Fruit fly (Drosophila melanogaster) whole organism, embryonic: Measurements from ENCODE around the gene CG13313.

Experiments used
- CG10431 ChIP-seq: fragments of 200-800 bp; sonication (Bioruptor generic); optimal IDR thresholded peaks from 3 replicates; lab custom pipeline; 2018; ENCODE audit warnings: missing biosample characterization, mild to moderate bottlenecking, missing genetic modification characterization
- CG10959 ChIP-seq: fragments of 200-800 bp; sonication (Bioruptor generic); IDR thresholded peaks from 2 replicates; pipeline ENCODE4 v1.3.6; 2022; ENCODE audit warnings: missing biosample characterization, missing genetic modification characterization
- CG12071 ChIP-seq: fragments of 200-800 bp; sonication (Bioruptor generic); optimal IDR thresholded peaks from 3 replicates; lab custom pipeline; 2018; ENCODE audit warnings: missing biosample characterization, mild to moderate bottlenecking, missing genetic modification characterization
- CG12659 ChIP-seq: fragments of 200-800 bp; sonication (Bioruptor generic); optimal IDR thresholded peaks from 3 replicates; lab custom pipeline; 2017; ENCODE audit warnings: mild to moderate bottlenecking, missing biosample characterization, missing genetic modification reagents, missing genetic modification characterization
- CG17328 ChIP-seq: fragments of 200-800 bp; sonication (Bioruptor generic); IDR thresholded peaks from 2 replicates; pipeline ENCODE4 v1.3.6; 2022; ENCODE audit warnings: missing biosample characterization, missing genetic modification characterization
- CG1792 ChIP-seq: fragments of 200-800 bp; sonication (Bioruptor generic); optimal IDR thresholded peaks from 2 replicates; lab custom pipeline; 2016; ENCODE audit warnings: missing biosample characterization, missing genetic modification characterization
- CG2120 ChIP-seq: fragments of 200-800 bp; sonication (Bioruptor generic); optimal IDR thresholded peaks from 3 replicates; lab custom pipeline; 2016; ENCODE audit warnings: missing biosample characterization, missing genetic modification characterization
- CG2129 ChIP-seq: fragments of 200-800 bp; sonication (Bioruptor generic); IDR thresholded peaks from 2 replicates; pipeline ENCODE4 v1.3.6; 2022; ENCODE audit warnings: missing biosample characterization, missing genetic modification characterization; ENCODE audit not compliant: partially characterized antibody
- CG31224 ChIP-seq: fragments of 200-800 bp; sonication (Bioruptor generic); IDR thresholded peaks from 2 replicates; pipeline ENCODE4 v1.3.6; 2022; ENCODE audit warnings: missing biosample characterization, missing genetic modification characterization
- CG31388 ChIP-seq: fragments of 200-800 bp; sonication (Bioruptor generic); optimal IDR thresholded peaks from 2 replicates; lab custom pipeline; 2016; ENCODE audit warnings: missing biosample characterization, missing genetic modification characterization
- CG31441 ChIP-seq: fragments of 200-800 bp; sonication (Bioruptor generic); IDR thresholded peaks from 2 replicates; pipeline ENCODE4 v1.3.6; 2022; ENCODE audit warnings: missing biosample characterization, missing genetic modification characterization
- CG3163 ChIP-seq: fragments of 200-800 bp; sonication (Bioruptor generic); optimal IDR thresholded peaks from 3 replicates; lab custom pipeline; 2016; ENCODE audit warnings: missing biosample characterization, missing genetic modification characterization
- CG32772 ChIP-seq: fragments of 200-800 bp; sonication (Bioruptor generic); IDR thresholded peaks from 2 replicates; pipeline ENCODE4 v1.3.6; 2022; ENCODE audit warnings: missing biosample characterization, missing genetic modification characterization
- CG3281 ChIP-seq: fragments of 200-800 bp; sonication (Bioruptor generic); optimal IDR thresholded peaks from 3 replicates; lab custom pipeline; 2017; ENCODE audit warnings: missing biosample characterization, mild to moderate bottlenecking, missing genetic modification characterization
- CG4424 ChIP-seq: fragments of 200-800 bp; sonication (Bioruptor generic); optimal IDR thresholded peaks from 3 replicates; lab custom pipeline; 2016; ENCODE audit warnings: missing biosample characterization, missing genetic modification characterization
- CG5953 ChIP-seq: fragments of 200-800 bp; sonication (Bioruptor generic); IDR thresholded peaks from 2 replicates; pipeline ENCODE4 v1.3.6; 2022; ENCODE audit warnings: missing biosample characterization, missing genetic modification characterization
- CG7786 ChIP-seq: fragments of 200-800 bp; sonication (Bioruptor generic); optimal IDR thresholded peaks from 2 replicates; lab custom pipeline; 2016; ENCODE audit warnings: missing biosample characterization, missing genetic modification characterization
- CG9727 ChIP-seq: fragments of 200-800 bp; sonication (Bioruptor generic); optimal IDR thresholded peaks from 3 replicates; lab custom pipeline; 2017; ENCODE audit warnings: missing biosample characterization, mild to moderate bottlenecking, missing genetic modification characterization
- Doc3 ChIP-seq: fragments of 200-800 bp; sonication (Bioruptor generic); IDR thresholded peaks from 3 replicates; pipeline ENCODE4 v1.3.6; 2022; ENCODE audit warnings: missing biosample characterization, missing genetic modification characterization; ENCODE audit not compliant: partially characterized antibody
- Eip74EF ChIP-seq, 2 experiments: fragments of 200-800 bp in 1 of 2; fragments of >200 bp in 1 of 2; sonication (Bioruptor generic) in 1 of 2; optimal IDR thresholded peaks; 2 replicates each; lab custom pipeline; 2017 to 2019; ENCODE audit warnings: missing biosample characterization in 2 of 2, missing genetic modification characterization in 2 of 2, mild to moderate bottlenecking in 1 of 2, moderate library complexity in 1 of 2
- Fer3 ChIP-seq: fragments of 200-800 bp; sonication (Bioruptor generic); optimal IDR thresholded peaks from 2 replicates; lab custom pipeline; 2018; ENCODE audit warnings: missing biosample characterization, mild to moderate bottlenecking, missing genetic modification characterization, moderate library complexity
- HLH54F ChIP-seq: fragments of 200-800 bp; sonication (Bioruptor generic); optimal IDR thresholded peaks from 3 replicates; lab custom pipeline; 2016; ENCODE audit warnings: missing biosample characterization, missing genetic modification characterization
- Hand ChIP-seq: fragments of 200-800 bp; sonication (Bioruptor generic); optimal IDR thresholded peaks from 2 replicates; lab custom pipeline; 2017; ENCODE audit warnings: mild to moderate bottlenecking, missing biosample characterization, missing genetic modification reagents, missing genetic modification characterization
- Hsf ChIP-seq: fragments of 200-800 bp; sonication (Bioruptor generic); optimal IDR thresholded peaks from 3 replicates; lab custom pipeline; 2016; ENCODE audit warnings: missing biosample characterization, missing genetic modification characterization
- Lim3 ChIP-seq: fragments of 200-800 bp; sonication (Bioruptor generic); IDR thresholded peaks from 2 replicates; pipeline ENCODE4 v1.3.6; 2022; ENCODE audit warnings: missing biosample characterization, missing genetic modification characterization
- MBD-R2 ChIP-seq: fragments of 200-800 bp; sonication (Bioruptor generic); IDR thresholded peaks from 2 replicates; pipeline ENCODE4 v1.3.6; 2022; ENCODE audit warnings: missing biosample characterization, missing genetic modification characterization
- MTF-1 ChIP-seq: fragments of 200-800 bp; sonication (Bioruptor generic); optimal IDR thresholded peaks from 2 replicates; lab custom pipeline; 2018; ENCODE audit warnings: missing biosample characterization, mild to moderate bottlenecking, missing genetic modification characterization, borderline replicate concordance
- Poxn ChIP-seq: fragments of 200-800 bp; sonication (Bioruptor generic); IDR thresholded peaks from 2 replicates; pipeline ENCODE4 v1.3.6; 2022; ENCODE audit warnings: missing biosample characterization, missing genetic modification characterization
- Trl ChIP-seq, 3 experiments: fragments of >200 bp in 2 of 3; fragments of 200-800 bp in 1 of 3; sonication (Bioruptor generic) in 1 of 3; optimal IDR thresholded peaks; 2 replicates in 1 of 3; 3 replicates in 2 of 3; lab custom pipeline; 2016 to 2017; ENCODE audit warnings: missing biosample characterization in 1 of 3, missing genetic modification characterization in 1 of 3
- abd-A ChIP-seq: fragments of 200-800 bp; sonication (Bioruptor generic); optimal IDR thresholded peaks from 3 replicates; lab custom pipeline; 2019; ENCODE audit warnings: missing biosample characterization, mild to moderate bottlenecking, missing genetic modification characterization, moderate library complexity
- cg ChIP-seq: fragments of 200-800 bp; sonication (Bioruptor generic); optimal IDR thresholded peaks from 3 replicates; lab custom pipeline; 2019; ENCODE audit warnings: missing biosample characterization, mild to moderate bottlenecking, missing genetic modification characterization, moderate library complexity
- crol ChIP-seq: fragments of 200-800 bp; sonication (Bioruptor generic); IDR thresholded peaks from 2 replicates; pipeline ENCODE4 v1.3.6; 2022; ENCODE audit warnings: missing biosample characterization, missing genetic modification characterization
- crp ChIP-seq, 2 experiments: fragments of 200-800 bp; sonication (Bioruptor generic); optimal IDR thresholded peaks; 2 replicates in 1 of 2; 3 replicates in 1 of 2; lab custom pipeline; 2017; ENCODE audit warnings: missing biosample characterization in 2 of 2, missing genetic modification characterization in 2 of 2, mild to moderate bottlenecking in 1 of 2, moderate library complexity in 1 of 2
- jing ChIP-seq: fragments of 200-800 bp; sonication (Bioruptor generic); optimal IDR thresholded peaks from 2 replicates; lab custom pipeline; 2018; ENCODE audit warnings: missing biosample characterization, mild to moderate bottlenecking, missing genetic modification characterization
- lmd ChIP-seq: fragments of 200-800 bp; sonication (Bioruptor generic); IDR thresholded peaks from 2 replicates; pipeline ENCODE4 v1.3.6; 2022; ENCODE audit warnings: missing biosample characterization, missing genetic modification characterization
- pan ChIP-seq, 4 experiments: fragments of >200 bp in 3 of 4; fragments of 200-800 bp in 1 of 4; sonication (Bioruptor generic) in 1 of 4; optimal IDR thresholded peaks in 3 of 4; IDR thresholded peaks in 1 of 4; 2 replicates each; pipeline versions ENCODE4 v1.3.6 to Lab custom; 2017 to 2022; ENCODE audit warnings: missing biosample characterization in 2 of 4, missing genetic modification characterization in 2 of 4, mixed read lengths in 1 of 4
- pros ChIP-seq: fragments of 200-800 bp; sonication (Bioruptor generic); optimal IDR thresholded peaks from 3 replicates; lab custom pipeline; 2019; ENCODE audit warnings: missing biosample characterization, mild to moderate bottlenecking, missing genetic modification characterization, moderate library complexity
- pzg ChIP-seq: fragments of 200-800 bp; sonication (Bioruptor generic); optimal IDR thresholded peaks from 3 replicates; lab custom pipeline; 2018; ENCODE audit warnings: missing biosample characterization, mild to moderate bottlenecking, missing genetic modification characterization, moderate library complexity
- ranshi ChIP-seq: fragments of 200-800 bp; sonication (Bioruptor generic); IDR thresholded peaks from 2 replicates; pipeline ENCODE4 v1.3.6; 2022; ENCODE audit warnings: missing biosample characterization, missing genetic modification characterization
- sima ChIP-seq: fragments of 200-800 bp; sonication (Bioruptor generic); optimal IDR thresholded peaks from 2 replicates; lab custom pipeline; 2016; ENCODE audit warnings: missing biosample characterization, missing genetic modification characterization
- sisA ChIP-seq: fragments of 200-800 bp; sonication (Bioruptor generic); IDR thresholded peaks from 2 replicates; pipeline ENCODE4 v1.3.6; 2022; ENCODE audit warnings: missing biosample characterization, missing genetic modification characterization
- ssp ChIP-seq: fragments of 200-800 bp; sonication (Bioruptor generic); IDR thresholded peaks from 2 replicates; pipeline ENCODE4 v1.3.6; 2022; ENCODE audit warnings: missing biosample characterization, missing genetic modification characterization
- tio ChIP-seq: fragments of 200-800 bp; sonication (Bioruptor generic); optimal IDR thresholded peaks from 2 replicates; lab custom pipeline; 2017; ENCODE audit warnings: missing biosample characterization, missing genetic modification characterization, inconsistent platforms
- trh ChIP-seq: fragments of 200-800 bp; sonication (Bioruptor generic); optimal IDR thresholded peaks from 2 replicates; lab custom pipeline; 2016; ENCODE audit warnings: missing biosample characterization, missing genetic modification characterization
- twi ChIP-seq: fragments of 200-800 bp; optimal IDR thresholded peaks from 2 replicates; lab custom pipeline; 2019; ENCODE audit warnings: missing biosample characterization, mild to moderate bottlenecking, missing genetic modification characterization, moderate library complexity
- wek ChIP-seq: fragments of 200-800 bp; sonication (Bioruptor generic); optimal IDR thresholded peaks from 3 replicates; lab custom pipeline; 2018; ENCODE audit warnings: missing biosample characterization, mild to moderate bottlenecking, missing genetic modification characterization, moderate library complexity
- wor ChIP-seq: fragments of 200-800 bp; sonication (Bioruptor generic); IDR thresholded peaks from 2 replicates; pipeline ENCODE4 v1.3.6; 2022; ENCODE audit warnings: missing biosample characterization, missing genetic modification characterization
- zfh2 ChIP-seq: fragments of 200-800 bp; sonication (Bioruptor generic); optimal IDR thresholded peaks from 2 replicates; lab custom pipeline; 2016; ENCODE audit warnings: missing biosample characterization, missing genetic modification characterization

The CG13313 gene

DNA sequence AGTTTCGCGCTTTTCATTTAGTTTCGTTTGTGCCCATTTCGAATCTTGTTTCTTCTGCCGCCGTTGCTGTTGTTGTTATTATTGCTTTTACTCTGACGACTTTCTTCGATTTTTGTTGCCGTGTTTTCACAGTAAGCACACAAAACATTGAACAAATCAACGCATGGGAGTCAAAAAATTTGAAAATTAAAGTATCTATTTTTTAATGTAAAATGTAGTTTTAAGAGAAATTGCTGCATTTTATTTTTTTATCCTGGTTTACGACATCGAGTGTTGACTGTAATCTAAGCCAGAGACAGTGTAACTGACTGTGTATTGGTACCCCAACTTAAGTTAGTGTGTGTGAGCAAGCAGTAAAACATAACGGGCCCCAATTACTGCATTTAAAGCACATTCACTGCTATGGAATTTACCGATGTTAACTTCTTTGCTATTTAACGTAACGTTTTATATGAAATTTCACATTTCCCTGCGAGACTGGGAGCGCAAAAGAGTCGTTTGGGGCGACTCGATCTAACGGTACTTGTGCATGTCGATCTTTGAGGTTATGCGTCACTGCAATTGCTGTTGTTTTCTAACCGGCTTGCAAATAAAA is 37.6 kb downstream of the CG13313 start (continued):
- TF ChIP-seq CG31388 (GFP tag; lab: Kevin White, UChicago) = peak; percentile 31
- TF ChIP-seq zfh2 (GFP tag; lab: Kevin White, UChicago) = peak; percentile 61
- TF ChIP-seq pzg (GFP tag; lab: Kevin White, UChicago) = no peak
- TF ChIP-seq CG12071 (GFP tag; lab: Kevin White, UChicago) = no peak
- TF ChIP-seq sima (GFP tag; lab: Kevin White, UChicago) = no peak
- TF ChIP-seq CG4424 (GFP tag; lab: Kevin White, UChicago) = peak; percentile 64
- TF ChIP-seq pros = no peak
- TF ChIP-seq CG9727 (GFP tag; lab: Kevin White, UChicago) = peak; percentile 59
- no peak for TF ChIP-seq abd-A (tag; lab: Kevin White, UChicago)
- peak; percentile 25 for TF ChIP-seq cg (GFP tag; lab: Kevin White, UChicago)
- no peak for TF ChIP-seq trh
- no peak for TF ChIP-seq tio (GFP tag; lab: Kevin White, UChicago)
- peak; percentile 60 for TF ChIP-seq HLH54F (GFP tag; lab: Kevin White, UChicago)
- TF ChIP-seq Trl (optimal IDR thresholded peaks at IDR 0.05; lab: Kevin White, UChicago) = no peak
- peak; percentile 33 for TF ChIP-seq Trl (GFP tag; optimal IDR thresholded peaks at IDR 0.05; lab: Kevin White, UChicago)
- no peak for TF ChIP-seq crp (GFP tag; optimal IDR thresholded peaks at IDR 0.05; lab: Kevin White, UChicago)
- TF ChIP-seq CG31441 = no peak; the same call in 1 of the 2 replicates
- peak; percentile 82 for TF ChIP-seq CG17328 (GFP tag; lab: Robert Waterston, UW)
- peak; percentile 77 for TF ChIP-seq CG32772
- TF ChIP-seq twi (tag; lab: Kevin White, UChicago) = peak; percentile 6
- TF ChIP-seq CG3281 = no peak
- TF ChIP-seq CG1792 (GFP tag; lab: Kevin White, UChicago) = no peak
- no peak for TF ChIP-seq Eip74EF (GFP tag; optimal IDR thresholded peaks at IDR 0.05; lab: Kevin White, UChicago)
- TF ChIP-seq Hand (GFP tag; lab: Kevin White, UChicago) = no peak
- TF ChIP-seq MBD-R2 (GFP tag; lab: Robert Waterston, UW) = peak; percentile 51; the same call in 1 of the 2 replicates
- peak; percentile 60 for TF ChIP-seq wor (GFP tag; lab: Robert Waterston, UW)
- TF ChIP-seq CG2129 (GFP tag; lab: Robert Waterston, UW) = no peak
- TF ChIP-seq Doc3 (GFP tag; lab: Robert Waterston, UW) = no peak
- TF ChIP-seq Hsf (GFP tag; lab: Kevin White, UChicago) = peak; percentile 58
- no peak for TF ChIP-seq CG3163 (GFP tag; lab: Kevin White, UChicago)
- TF ChIP-seq ranshi (GFP tag; lab: Robert Waterston, UW) = peak; percentile 62; the same call in 1 of the 2 replicates
- TF ChIP-seq crol (GFP tag; lab: Robert Waterston, UW) = no peak
- no peak for TF ChIP-seq CG10431 (GFP tag; lab: Kevin White, UChicago)
- TF ChIP-seq CG10959 (GFP tag; lab: Robert Waterston, UW) = 0 out of 2 replicates have a peak, but pooled peaks have one; percentile 39
- peak; percentile 72 for TF ChIP-seq CG2120
- TF ChIP-seq pan (optimal IDR thresholded peaks at IDR 0.05; lab: Kevin White, UChicago) = no peak
- peak in 1 of 2 experiments; percentile 78 for TF ChIP-seq pan (GFP tag; optimal IDR thresholded peaks at IDR 0.05 in 1 of 2, IDR thresholded peaks at IDR 0.05 in 1 of 2)
- TF ChIP-seq sisA (GFP tag; lab: Robert Waterston, UW) = peak; percentile 79
- no peak for TF ChIP-seq wek (GFP tag; lab: Kevin White, UChicago)
- TF ChIP-seq Fer3 (tag; lab: Kevin White, UChicago) = peak; percentile 40
- TF ChIP-seq Lim3 = 0 out of 2 replicates have a peak, but pooled peaks have one; percentile 13
- TF ChIP-seq CG5953 (GFP tag; lab: Robert Waterston, UW) = peak; percentile 27; the same call in 1 of the 2 replicates
- peak; percentile 26 for TF ChIP-seq CG12659
- peak; percentile 50 for TF ChIP-seq jing (GFP tag; lab: Kevin White, UChicago)
- TF ChIP-seq MTF-1 = peak; percentile 21
- TF ChIP-seq ssp (GFP tag; lab: Robert Waterston, UW) = 0 out of 2 replicates have a peak, but pooled peaks have one; percentile 39
- no peak for TF ChIP-seq Poxn (GFP tag; lab: Robert Waterston, UW)
- TF ChIP-seq CG7786 = peak; percentile 32
- TF ChIP-seq CG31224 (GFP tag; lab: Robert Waterston, UW) = 0 out of 2 replicates have a peak, but pooled peaks have one; percentile 48
- peak; percentile 66 for TF ChIP-seq lmd (GFP tag; lab: Robert Waterston, UW)
